Worm (Caenorhabditis elegans): ENCODE results near the gene Y61A9LA.3.
A peak's percentile ranks its signal among the peaks of the same experiment; 100 is the strongest.
"Not testable (repeated sequence)": the region's sequence is repeated elsewhere in the genome, so short reads cannot be mapped to it uniquely, and the experiment has no call there.

Gene Y61A9LA.3

ce11 chrV:4573824-4574223 is 2.9 kb downstream of the Y61A9LA.3 start, which contains the start of gene hpo-39:
Gene hpo-39 (minus strand): TSS chrV:4573924.
- TF ChIP-seq lin-13 (GFP tag; optimal IDR thresholded peaks at IDR 0.05); blmp-1 (tag; optimal IDR thresholded peaks at IDR 0.05); pqm-1 (tag; optimal IDR thresholded peaks at IDR 0.05): not testable (repeated sequence)

ce11 chrV:4575458-4575857 is 4.5 kb downstream of the Y61A9LA.3 start:
- TF ChIP-seq lin-15B (tag; optimal IDR thresholded peaks at IDR 0.05) (no peak), zip-4 (GFP tag; optimal IDR thresholded peaks at IDR 0.05) (no peak), nhr-85 (tag) (no peak), fkh-4 (tag; optimal IDR thresholded peaks at IDR 0.05; ENCODE audit: borderline replicate concordance) (no peak), snu-23 (GFP tag; optimal IDR thresholded peaks at IDR 0.05) (no peak), hlh-17 (GFP tag; optimal IDR thresholded peaks at IDR 0.05; ENCODE audit: borderline replicate concordance) (no peak), unc-98 (GFP tag; IDR thresholded peaks at IDR 0.05) (no peak), hpl-2 (GFP tag; optimal IDR thresholded peaks at IDR 0.05) (no peak), elt-3 (tag; optimal IDR thresholded peaks at IDR 0.05) (no peak), elt-2 (tag; optimal IDR thresholded peaks at IDR 0.05) (no peak)

ce11 chrV:4580594-4580993 is 9.7 kb downstream of the Y61A9LA.3 start:
- TF ChIP-seq ceh-82 (tag; optimal IDR thresholded peaks at IDR 0.05) (no peak), unc-98 (GFP tag; IDR thresholded peaks at IDR 0.05) (no peak), tlp-1 (tag; optimal IDR thresholded peaks at IDR 0.05) (no peak), ces-1 (GFP tag; optimal IDR thresholded peaks at IDR 0.05) (no peak), nhr-85 (tag) (no peak), egl-13 (tag; optimal IDR thresholded peaks at IDR 0.05) (no peak), lin-39 (tag; optimal IDR thresholded peaks at IDR 0.05) (no peak), nhr-19 (GFP tag; conservative IDR thresholded peaks at IDR 0.05) (no peak), ceh-63 (GFP tag; optimal IDR thresholded peaks at IDR 0.05) (no peak)

- TF ChIP-seq nhr-85 (tag): peak; percentile 40
- TF ChIP-seq nhr-90 (tag; optimal IDR thresholded peaks at IDR 0.05; ENCODE audit: poor library complexity): no peak
Measured at ce11 chrV:4585009-4585408, 14.1 kb downstream of the Y61A9LA.3 start, which contains the start of gene Y61A9LA.1. Gene Y61A9LA.1 (plus strand): TSS chrV:4585309.

ce11 chrV:4590791-4591190 is 19.9 kb downstream of the Y61A9LA.3 start:
- no peak for TF ChIP-seq jun-1 (tag; optimal IDR thresholded peaks at IDR 0.05)
- no peak for TF ChIP-seq snpc-4 (tag; optimal IDR thresholded peaks at IDR 0.05)
- peak; percentile 11 for TF ChIP-seq nhr-85 (tag)
- no peak for TF ChIP-seq elt-3 (tag; optimal IDR thresholded peaks at IDR 0.05)
- no peak for TF ChIP-seq unc-62 (GFP tag; optimal IDR thresholded peaks at IDR 0.05)
- TF ChIP-seq ces-1 (GFP tag; optimal IDR thresholded peaks at IDR 0.05): no peak
- no peak for TF ChIP-seq pqm-1 (tag; optimal IDR thresholded peaks at IDR 0.05)
- no peak for TF ChIP-seq ztf-11 (tag; optimal IDR thresholded peaks at IDR 0.05)
- TF ChIP-seq efl-1 (optimal IDR thresholded peaks at IDR 0.05): no peak
- peak in 1 of 2 experiments; percentile 87 for TF ChIP-seq efl-1 (GFP tag; optimal IDR thresholded peaks at IDR 0.05 in 1 of 2)

- TF ChIP-seq dsc-1 (tag; optimal IDR thresholded peaks at IDR 0.05): no peak
- no peak for TF ChIP-seq egl-13 (tag; optimal IDR thresholded peaks at IDR 0.05)
- no peak for TF ChIP-seq nhr-84 (tag; optimal IDR thresholded peaks at IDR 0.05)
- peak; percentile 76 for TF ChIP-seq elt-2 (tag; optimal IDR thresholded peaks at IDR 0.05)
Measured at ce11 chrV:4598489-4598888, 27.6 kb downstream of the Y61A9LA.3 start.

- no peak for TF ChIP-seq efl-1 (optimal IDR thresholded peaks at IDR 0.05)
- TF ChIP-seq efl-1 (GFP tag; optimal IDR thresholded peaks at IDR 0.05 in 1 of 2): peak in 1 of 2 experiments; percentile 90
- TF ChIP-seq jun-1 (tag; optimal IDR thresholded peaks at IDR 0.05): no peak
Measured at ce11 chrV:4599225-4599624, 28.3 kb downstream of the Y61A9LA.3 start.
